Worm (Caenorhabditis elegans): ENCODE results near the gene cdh-8.
A peak's percentile ranks its signal among the peaks of the same experiment; 100 is the strongest.

Gene cdh-8

ce11 chrIV:366406-366805 is 26.8 kb downstream of the cdh-8 start:
- no peak for TF ChIP-seq hmg-4 (GFP tag; optimal IDR thresholded peaks at IDR 0.05)
- no peak for TF ChIP-seq tbx-37 (GFP tag; conservative IDR thresholded peaks at IDR 0.05)
- TF ChIP-seq hnd-1 (tag; optimal IDR thresholded peaks at IDR 0.05): no peak
- no peak for TF ChIP-seq aly-1 (tag; optimal IDR thresholded peaks at IDR 0.05)
- no peak for TF ChIP-seq ceh-36 (tag; optimal IDR thresholded peaks at IDR 0.05)
- no peak for TF ChIP-seq flt-1 (GFP tag; IDR thresholded peaks at IDR 0.05)
- no peak for TF ChIP-seq B0310.2 (tag; optimal IDR thresholded peaks at IDR 0.05)
- TF ChIP-seq F13C5.2 (tag; optimal IDR thresholded peaks at IDR 0.05): no peak
- TF ChIP-seq ama-1 (optimal IDR thresholded peaks at IDR 0.05): no peak
- no peak for TF ChIP-seq hmbx-1 (tag; optimal IDR thresholded peaks at IDR 0.05)
- TF ChIP-seq pes-1 (GFP tag; IDR thresholded peaks at IDR 0.05): no peak
- TF ChIP-seq scrt-1 (GFP tag; IDR thresholded peaks at IDR 0.05): no peak
- no peak for TF ChIP-seq tbx-11 (GFP tag; IDR thresholded peaks at IDR 0.05)
- no peak for TF ChIP-seq tra-4 (tag; optimal IDR thresholded peaks at IDR 0.05)

- TF ChIP-seq F13C5.2 (tag; optimal IDR thresholded peaks at IDR 0.05) (peak; percentile 22), B0310.2 (tag; optimal IDR thresholded peaks at IDR 0.05) (no peak), scrt-1 (GFP tag; IDR thresholded peaks at IDR 0.05) (no peak), ama-1 (optimal IDR thresholded peaks at IDR 0.05) (no peak), ceh-36 (tag; optimal IDR thresholded peaks at IDR 0.05) (no peak), hmbx-1 (tag; optimal IDR thresholded peaks at IDR 0.05) (no peak), tbx-37 (GFP tag; conservative IDR thresholded peaks at IDR 0.05) (no peak)
These were observed 32.7 kb downstream of the cdh-8 start for ce11 chrIV:372146-372789.

- no peak for TF ChIP-seq sea-1 (GFP tag; conservative IDR thresholded peaks at IDR 0.05)
- no peak for TF ChIP-seq hmg-4 (GFP tag; optimal IDR thresholded peaks at IDR 0.05)
- TF ChIP-seq F13C5.2 (tag; optimal IDR thresholded peaks at IDR 0.05): no peak
- no peak for TF ChIP-seq ceh-36 (tag; optimal IDR thresholded peaks at IDR 0.05)
- TF ChIP-seq tbx-11 (GFP tag; IDR thresholded peaks at IDR 0.05): no peak
- TF ChIP-seq B0310.2 (tag; optimal IDR thresholded peaks at IDR 0.05): no peak
- no peak for TF ChIP-seq hmbx-1 (tag; optimal IDR thresholded peaks at IDR 0.05)
These were observed 34.4 kb downstream of the cdh-8 start for ce11 chrIV:373963-374362.

ce11 chrIV:375915-376314 is 36.3 kb downstream of the cdh-8 start, which contains the start of gene fln-1:
Gene fln-1 (minus strand): TSS chrIV:376015.
- no peak for TF ChIP-seq ama-1 (optimal IDR thresholded peaks at IDR 0.05)
- TF ChIP-seq B0310.2 (tag; optimal IDR thresholded peaks at IDR 0.05): no peak
- no peak for TF ChIP-seq hmg-4 (GFP tag; optimal IDR thresholded peaks at IDR 0.05)
- TF ChIP-seq hnd-1 (tag; optimal IDR thresholded peaks at IDR 0.05): no peak
- no peak for TF ChIP-seq ets-7 (tag; optimal IDR thresholded peaks at IDR 0.05)
- no peak for TF ChIP-seq sea-1 (GFP tag; conservative IDR thresholded peaks at IDR 0.05)

ce11 chrIV:377791-378190 is 38.2 kb downstream of the cdh-8 start:
- no peak for TF ChIP-seq tbx-11 (GFP tag; IDR thresholded peaks at IDR 0.05)
- TF ChIP-seq flt-1 (GFP tag; IDR thresholded peaks at IDR 0.05): no peak
- TF ChIP-seq tra-4 (tag; optimal IDR thresholded peaks at IDR 0.05): no peak

ce11 chrIV:378367-378766 is 38.8 kb downstream of the cdh-8 start:
- TF ChIP-seq pes-1 (GFP tag; IDR thresholded peaks at IDR 0.05) (no peak), scrt-1 (GFP tag; IDR thresholded peaks at IDR 0.05) (no peak), hmbx-1 (tag; optimal IDR thresholded peaks at IDR 0.05) (no peak), hnd-1 (tag; optimal IDR thresholded peaks at IDR 0.05) (no peak), ceh-13 (GFP tag; optimal IDR thresholded peaks at IDR 0.05) (no peak), B0310.2 (tag; optimal IDR thresholded peaks at IDR 0.05) (no peak), tbx-11 (GFP tag; IDR thresholded peaks at IDR 0.05) (no peak), ets-7 (tag; optimal IDR thresholded peaks at IDR 0.05) (no peak), flt-1 (GFP tag; IDR thresholded peaks at IDR 0.05) (no peak), tra-4 (tag; optimal IDR thresholded peaks at IDR 0.05) (no peak), sea-1 (GFP tag; conservative IDR thresholded peaks at IDR 0.05) (no peak), ama-1 (optimal IDR thresholded peaks at IDR 0.05) (no peak), ceh-36 (tag; optimal IDR thresholded peaks at IDR 0.05) (no peak), hmg-4 (GFP tag; optimal IDR thresholded peaks at IDR 0.05) (no peak), aly-1 (tag; optimal IDR thresholded peaks at IDR 0.05) (no peak), tbx-37 (GFP tag; conservative IDR thresholded peaks at IDR 0.05) (no peak)

ce11 chrIV:378838-379237 is 39.2 kb downstream of the cdh-8 start:
- no peak for TF ChIP-seq flt-1 (GFP tag; IDR thresholded peaks at IDR 0.05)
- no peak for TF ChIP-seq ceh-36 (tag; optimal IDR thresholded peaks at IDR 0.05)
- TF ChIP-seq hnd-1 (tag; optimal IDR thresholded peaks at IDR 0.05): no peak
- TF ChIP-seq sea-1 (GFP tag; conservative IDR thresholded peaks at IDR 0.05): no peak
- no peak for TF ChIP-seq tbx-11 (GFP tag; IDR thresholded peaks at IDR 0.05)
- TF ChIP-seq ceh-13 (GFP tag; optimal IDR thresholded peaks at IDR 0.05): no peak
- no peak for TF ChIP-seq tbx-37 (GFP tag; conservative IDR thresholded peaks at IDR 0.05)
- TF ChIP-seq ets-7 (tag; optimal IDR thresholded peaks at IDR 0.05): no peak
- TF ChIP-seq F13C5.2 (tag; optimal IDR thresholded peaks at IDR 0.05): no peak
- no peak for TF ChIP-seq B0310.2 (tag; optimal IDR thresholded peaks at IDR 0.05)
- TF ChIP-seq pes-1 (GFP tag; IDR thresholded peaks at IDR 0.05): no peak
- TF ChIP-seq ama-1 (optimal IDR thresholded peaks at IDR 0.05): no peak

- TF ChIP-seq hmbx-1 (tag; optimal IDR thresholded peaks at IDR 0.05) (no peak), ceh-36 (tag; optimal IDR thresholded peaks at IDR 0.05) (no peak), ama-1 (optimal IDR thresholded peaks at IDR 0.05) (no peak), ets-7 (tag; optimal IDR thresholded peaks at IDR 0.05) (no peak), sea-1 (GFP tag; conservative IDR thresholded peaks at IDR 0.05) (no peak), pes-1 (GFP tag; IDR thresholded peaks at IDR 0.05) (no peak), hmg-4 (GFP tag; optimal IDR thresholded peaks at IDR 0.05) (no peak), scrt-1 (GFP tag; IDR thresholded peaks at IDR 0.05) (no peak), flt-1 (GFP tag; IDR thresholded peaks at IDR 0.05) (no peak), tbx-11 (GFP tag; IDR thresholded peaks at IDR 0.05) (no peak), tra-4 (tag; optimal IDR thresholded peaks at IDR 0.05) (no peak), F13C5.2 (tag; optimal IDR thresholded peaks at IDR 0.05) (no peak), aly-1 (tag; optimal IDR thresholded peaks at IDR 0.05) (no peak), hnd-1 (tag; optimal IDR thresholded peaks at IDR 0.05) (no peak), ceh-13 (GFP tag; optimal IDR thresholded peaks at IDR 0.05) (no peak), B0310.2 (tag; optimal IDR thresholded peaks at IDR 0.05) (no peak), tbx-37 (GFP tag; conservative IDR thresholded peaks at IDR 0.05) (no peak)
These were observed 40.0 kb downstream of the cdh-8 start for ce11 chrIV:379605-380004.
